Worm (Caenorhabditis elegans): Measurements from ENCODE around the gene ule-3.

DNA sequence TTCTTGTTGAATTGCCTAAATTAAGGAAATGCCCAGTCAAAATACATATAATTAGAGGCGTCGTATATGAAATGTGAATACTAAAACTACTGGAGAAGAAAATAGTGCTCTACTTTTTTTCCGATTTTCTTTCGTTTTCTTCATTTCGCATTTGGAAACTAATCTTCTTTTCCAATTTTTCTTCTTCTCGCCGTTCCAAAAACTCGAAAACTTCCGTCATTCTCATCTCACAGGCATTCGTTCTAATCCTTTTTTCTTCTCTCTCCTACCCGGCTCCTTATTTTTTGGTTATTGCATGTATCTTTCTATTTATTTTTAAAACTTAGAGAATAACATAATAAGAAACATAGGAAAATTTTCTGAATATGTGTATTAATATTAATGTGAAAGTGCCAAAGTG is 39.3 kb downstream of the ule-3 start:
- TF ChIP-seq pes-1 (GFP tag; IDR thresholded peaks at IDR 0.05) = no peak
- no peak for TF ChIP-seq B0310.2 (tag; optimal IDR thresholded peaks at IDR 0.05)
- TF ChIP-seq ama-1 (optimal IDR thresholded peaks at IDR 0.05) = no peak
- no peak for TF ChIP-seq sea-1 (GFP tag; conservative IDR thresholded peaks at IDR 0.05)
- TF ChIP-seq flt-1 (GFP tag; IDR thresholded peaks at IDR 0.05) = no peak
- no peak for TF ChIP-seq ceh-36 (tag; optimal IDR thresholded peaks at IDR 0.05)
- no peak for TF ChIP-seq tra-4 (tag; optimal IDR thresholded peaks at IDR 0.05)
- no peak for TF ChIP-seq aly-1 (tag; optimal IDR thresholded peaks at IDR 0.05)
- no peak for TF ChIP-seq ets-7 (tag; optimal IDR thresholded peaks at IDR 0.05)
- no peak for TF ChIP-seq tbx-37 (GFP tag; conservative IDR thresholded peaks at IDR 0.05)
